Worm (Caenorhabditis elegans): Measurements from ENCODE around the gene Y47D3A.34.

Gene Y47D3A.34

ce11 chrIII:11193251-11193650 lies 41.4 kb downstream of the Y47D3A.34 start:
- TF ChIP-seq mep-1 (tag; optimal IDR thresholded peaks at IDR 0.05) (no peak), ztf-11 (tag; optimal IDR thresholded peaks at IDR 0.05) (no peak), nhr-76 (tag; optimal IDR thresholded peaks at IDR 0.05) (no peak), snpc-4 (tag; optimal IDR thresholded peaks at IDR 0.05) (no peak), bed-3 (GFP tag; optimal IDR thresholded peaks at IDR 0.05) (no peak), elt-3 (tag; optimal IDR thresholded peaks at IDR 0.05) (no peak), cnd-1 (tag; optimal IDR thresholded peaks at IDR 0.05) (no peak), nhr-2 (tag; optimal IDR thresholded peaks at IDR 0.05) (no peak), flh-1 (GFP tag; optimal IDR thresholded peaks at IDR 0.05) (no peak), ceh-39 (tag; optimal IDR thresholded peaks at IDR 0.05) (no peak), nhr-237 (tag; optimal IDR thresholded peaks at IDR 0.05) (no peak), unc-120 (tag; optimal IDR thresholded peaks at IDR 0.05; ENCODE audit: poor library complexity, severe bottlenecking) (no peak), M03D4.4 (tag; optimal IDR thresholded peaks at IDR 0.05) (no peak), ceh-83 (GFP tag; optimal IDR thresholded peaks at IDR 0.05) (no peak), pha-4 (tag; optimal IDR thresholded peaks at IDR 0.05) (no peak), unc-62 (GFP tag; optimal IDR thresholded peaks at IDR 0.05) (no peak), sem-2 (GFP tag; optimal IDR thresholded peaks at IDR 0.05) (no peak), lsy-2 (tag; optimal IDR thresholded peaks at IDR 0.05) (no peak), sptf-1 (tag; optimal IDR thresholded peaks at IDR 0.05) (no peak), zip-8 (tag; optimal IDR thresholded peaks at IDR 0.05) (no peak)

- TF ChIP-seq nhr-237 (tag; optimal IDR thresholded peaks at IDR 0.05) (no peak), nhr-12 (tag; optimal IDR thresholded peaks at IDR 0.05) (no peak), lin-32 (GFP tag; optimal IDR thresholded peaks at IDR 0.05) (no peak), nhr-2 (tag; optimal IDR thresholded peaks at IDR 0.05) (no peak), flh-1 (GFP tag; optimal IDR thresholded peaks at IDR 0.05) (no peak), elt-3 (tag; optimal IDR thresholded peaks at IDR 0.05) (no peak), ceh-83 (GFP tag; optimal IDR thresholded peaks at IDR 0.05) (no peak), unc-62 (GFP tag; optimal IDR thresholded peaks at IDR 0.05) (no peak), ham-2 (GFP tag; optimal IDR thresholded peaks at IDR 0.05) (no peak), sem-2 (GFP tag; optimal IDR thresholded peaks at IDR 0.05) (no peak), unc-39 (tag; optimal IDR thresholded peaks at IDR 0.05) (no peak), nhr-76 (tag; optimal IDR thresholded peaks at IDR 0.05) (no peak), zip-8 (tag; optimal IDR thresholded peaks at IDR 0.05) (no peak), lin-13 (tag; optimal IDR thresholded peaks at IDR 0.05) (no peak), ces-1 (GFP tag; optimal IDR thresholded peaks at IDR 0.05) (no peak), cnd-1 (tag; optimal IDR thresholded peaks at IDR 0.05) (no peak), tbx-8 (GFP tag; optimal IDR thresholded peaks at IDR 0.05) (no peak)
Measured at ce11 chrIII:11188132-11188531, 46.5 kb downstream of the Y47D3A.34 start.

ce11 chrIII:11185483-11186115 lies 49.1 kb downstream of the Y47D3A.34 start:
- TF ChIP-seq drap-1 (GFP tag; optimal IDR thresholded peaks at IDR 0.05), result no peak
